Fruit fly (Drosophila melanogaster) whole organism, embryonic: ENCODE measurements around the gene CCAP.

Source experiments
- Atf-2 ChIP-seq: fragments of 200-800 bp; sonication (Bioruptor generic); optimal IDR thresholded peaks from 2 replicates; lab custom pipeline; 2016; ENCODE audit warnings: missing biosample characterization, missing genetic modification characterization
- Atf3 ChIP-seq: fragments of 200-800 bp; sonication (Bioruptor generic); optimal IDR thresholded peaks from 3 replicates; lab custom pipeline; 2016; ENCODE audit warnings: missing biosample characterization, missing genetic modification characterization
- CG1024 ChIP-seq: fragments of 200-800 bp; sonication (Bioruptor generic); IDR thresholded peaks from 2 replicates; pipeline ENCODE4 v1.3.6; 2022; ENCODE audit warnings: missing biosample characterization, missing genetic modification characterization
- CG12659 ChIP-seq: fragments of 200-800 bp; sonication (Bioruptor generic); optimal IDR thresholded peaks from 3 replicates; lab custom pipeline; 2017; ENCODE audit warnings: mild to moderate bottlenecking, missing biosample characterization, missing genetic modification reagents, missing genetic modification characterization
- CG1832 ChIP-seq: fragments of 200-800 bp; sonication (Bioruptor generic); optimal IDR thresholded peaks from 2 replicates; lab custom pipeline; 2017; ENCODE audit warnings: missing biosample characterization, mild to moderate bottlenecking, missing genetic modification characterization, inconsistent platforms
- CG2199 ChIP-seq: fragments of 200-800 bp; sonication (Bioruptor generic); IDR thresholded peaks from 3 replicates; pipeline ENCODE4 v1.3.6; 2022; ENCODE audit warnings: missing biosample characterization, missing genetic modification characterization
- CG34376 ChIP-seq: fragments of 200-800 bp; sonication (Bioruptor generic); optimal IDR thresholded peaks from 2 replicates; lab custom pipeline; 2018; ENCODE audit warnings: missing biosample characterization, mild to moderate bottlenecking, missing genetic modification characterization
- CG9215 ChIP-seq: fragments of 200-800 bp; sonication (Bioruptor generic); IDR thresholded peaks from 2 replicates; pipeline ENCODE4 v1.3.6; 2022; ENCODE audit warnings: missing biosample characterization, missing genetic modification characterization
- CG9797 ChIP-seq: fragments of 200-800 bp; sonication (Bioruptor generic); optimal IDR thresholded peaks from 3 replicates; lab custom pipeline; 2018; ENCODE audit warnings: missing biosample characterization, mild to moderate bottlenecking, missing genetic modification characterization
- D19A ChIP-seq: fragments of 200-800 bp; optimal IDR thresholded peaks from 3 replicates; lab custom pipeline; 2019; ENCODE audit warnings: missing biosample characterization, mild to moderate bottlenecking, missing genetic modification characterization, moderate library complexity
- Doc2 ChIP-seq: fragments of 200-800 bp; sonication (Bioruptor generic); IDR thresholded peaks from 2 replicates; pipeline ENCODE4 v1.3.6; 2022; ENCODE audit warnings: missing biosample characterization, missing genetic modification characterization
- Ets65A ChIP-seq: fragments of 200-800 bp; sonication (Bioruptor generic); peaks from one replicate; lab custom pipeline; 2016; ENCODE audit warnings: missing biosample characterization, missing genetic modification characterization
- HLH54F ChIP-seq: fragments of 200-800 bp; sonication (Bioruptor generic); optimal IDR thresholded peaks from 3 replicates; lab custom pipeline; 2016; ENCODE audit warnings: missing biosample characterization, missing genetic modification characterization
- Hand ChIP-seq: fragments of 200-800 bp; sonication (Bioruptor generic); optimal IDR thresholded peaks from 2 replicates; lab custom pipeline; 2017; ENCODE audit warnings: mild to moderate bottlenecking, missing biosample characterization, missing genetic modification reagents, missing genetic modification characterization
- Hey ChIP-seq: fragments of 200-800 bp; sonication (Bioruptor generic); optimal IDR thresholded peaks from 3 replicates; lab custom pipeline; 2018; ENCODE audit warnings: missing biosample characterization, mild to moderate bottlenecking, missing genetic modification characterization
- Med ChIP-seq: fragments of 200-800 bp; sonication (Bioruptor generic); peaks from one replicate; lab custom pipeline; 2016; ENCODE audit warnings: missing biosample characterization, missing genetic modification characterization, mild to moderate bottlenecking, inconsistent platforms, moderate library complexity
- NC2β ChIP-seq: fragments of 200-800 bp; sonication (Bioruptor generic); optimal IDR thresholded peaks from 2 replicates; lab custom pipeline; 2016; ENCODE audit warnings: missing biosample characterization, missing genetic modification characterization
- Poxn ChIP-seq: fragments of 200-800 bp; sonication (Bioruptor generic); IDR thresholded peaks from 2 replicates; pipeline ENCODE4 v1.3.6; 2022; ENCODE audit warnings: missing biosample characterization, missing genetic modification characterization
- YL-1 ChIP-seq: fragments of 200-800 bp; sonication (Bioruptor generic); optimal IDR thresholded peaks from 3 replicates; lab custom pipeline; 2017; ENCODE audit warnings: missing biosample characterization, mild to moderate bottlenecking, missing genetic modification characterization
- abd-A ChIP-seq: fragments of 200-800 bp; sonication (Bioruptor generic); optimal IDR thresholded peaks from 3 replicates; lab custom pipeline; 2019; ENCODE audit warnings: missing biosample characterization, mild to moderate bottlenecking, missing genetic modification characterization, moderate library complexity
- ato ChIP-seq: fragments of 200-800 bp; sonication (Bioruptor generic); IDR thresholded peaks from 2 replicates; pipeline ENCODE4 v1.3.6; 2022; ENCODE audit warnings: missing biosample characterization, missing genetic modification characterization; ENCODE audit not compliant: partially characterized antibody
- bowl ChIP-seq: fragments of 200-800 bp; sonication (Bioruptor generic); IDR thresholded peaks from 2 replicates; pipeline ENCODE4 v1.3.6; 2022; ENCODE audit warnings: missing biosample characterization, missing genetic modification characterization
- chm ChIP-seq: fragments of 200-800 bp; sonication (Bioruptor generic); IDR thresholded peaks from 2 replicates; pipeline ENCODE4 v1.3.6; 2022; ENCODE audit warnings: missing biosample characterization, missing genetic modification characterization
- croc ChIP-seq: fragments of 200-800 bp; sonication (Bioruptor generic); conservative IDR thresholded peaks from 3 replicates; pipeline ENCODE4 v1.3.6; 2022; ENCODE audit warnings: missing biosample characterization, missing genetic modification characterization
- dm ChIP-seq: fragments of 200-800 bp; sonication (Bioruptor generic); optimal IDR thresholded peaks from 3 replicates; lab custom pipeline; 2016; ENCODE audit warnings: missing biosample characterization, missing genetic modification characterization
- fd102C ChIP-seq: fragments of 200-800 bp; sonication (Bioruptor generic); optimal IDR thresholded peaks from 2 replicates; lab custom pipeline; 2018; ENCODE audit warnings: missing biosample characterization, mild to moderate bottlenecking, missing genetic modification characterization, moderate library complexity
- gsb-n ChIP-seq: fragments of 200-800 bp; sonication (Bioruptor generic); optimal IDR thresholded peaks from 3 replicates; lab custom pipeline; 2018; ENCODE audit warnings: missing biosample characterization, mild to moderate bottlenecking, missing genetic modification characterization
- kni ChIP-seq: fragments of 200-800 bp; sonication (Bioruptor generic); optimal IDR thresholded peaks from 3 replicates; lab custom pipeline; 2017; ENCODE audit warnings: mild to moderate bottlenecking, missing biosample characterization, missing genetic modification reagents, missing genetic modification characterization
- nau ChIP-seq: fragments of 200-800 bp; sonication (Bioruptor generic); optimal IDR thresholded peaks from 3 replicates; lab custom pipeline; 2017; ENCODE audit warnings: missing biosample characterization, mild to moderate bottlenecking, missing genetic modification characterization, missing genetic modification reagents
- nerfin-1 ChIP-seq: fragments of 200-800 bp; sonication (Bioruptor generic); optimal IDR thresholded peaks from 3 replicates; lab custom pipeline; 2019; ENCODE audit warnings: missing biosample characterization, mild to moderate bottlenecking, missing genetic modification characterization, moderate library complexity
- nerfin-2 ChIP-seq: fragments of 200-800 bp; sonication (Bioruptor generic); IDR thresholded peaks from 2 replicates; pipeline ENCODE4 v1.3.6; 2022; ENCODE audit warnings: missing biosample characterization, missing genetic modification characterization; ENCODE audit not compliant: partially characterized antibody
- oc ChIP-seq: fragments of 200-800 bp; sonication (Bioruptor generic); optimal IDR thresholded peaks from 2 replicates; lab custom pipeline; 2018; ENCODE audit warnings: missing biosample characterization, mild to moderate bottlenecking, missing genetic modification characterization, moderate library complexity
- pb ChIP-seq: fragments of 200-800 bp; sonication (Bioruptor generic); optimal IDR thresholded peaks from 3 replicates; lab custom pipeline; 2016; ENCODE audit warnings: missing biosample characterization, missing genetic modification characterization
- pros ChIP-seq: fragments of 200-800 bp; sonication (Bioruptor generic); optimal IDR thresholded peaks from 3 replicates; lab custom pipeline; 2019; ENCODE audit warnings: missing biosample characterization, mild to moderate bottlenecking, missing genetic modification characterization, moderate library complexity
- row ChIP-seq: fragments of 200-800 bp; sonication (Bioruptor generic); IDR thresholded peaks from 3 replicates; pipeline ENCODE4 v1.3.6; 2022; ENCODE audit warnings: missing biosample characterization, missing genetic modification characterization
- sd ChIP-seq: fragments of 200-800 bp; sonication (Bioruptor generic); optimal IDR thresholded peaks from 3 replicates; lab custom pipeline; 2018; ENCODE audit warnings: missing biosample characterization, mild to moderate bottlenecking, missing genetic modification characterization, moderate library complexity
- sens ChIP-seq: fragments of 200-800 bp; sonication (Bioruptor generic); peaks from one replicate; lab custom pipeline; 2016; ENCODE audit warnings: missing biosample characterization, missing genetic modification characterization
- sisA ChIP-seq: fragments of 200-800 bp; sonication (Bioruptor generic); IDR thresholded peaks from 2 replicates; pipeline ENCODE4 v1.3.6; 2022; ENCODE audit warnings: missing biosample characterization, missing genetic modification characterization
- sqz ChIP-seq: fragments of 200-800 bp; sonication (Bioruptor generic); optimal IDR thresholded peaks from 3 replicates; lab custom pipeline; 2018; ENCODE audit warnings: missing biosample characterization, mild to moderate bottlenecking, missing genetic modification characterization
- tap ChIP-seq: fragments of 200-800 bp; optimal IDR thresholded peaks from 3 replicates; lab custom pipeline; 2019; ENCODE audit warnings: missing biosample characterization, mild to moderate bottlenecking, missing genetic modification characterization, moderate library complexity
- tio ChIP-seq: fragments of 200-800 bp; sonication (Bioruptor generic); optimal IDR thresholded peaks from 2 replicates; lab custom pipeline; 2017; ENCODE audit warnings: missing biosample characterization, missing genetic modification characterization, inconsistent platforms
- z ChIP-seq: fragments of 200-800 bp; sonication (Bioruptor generic); IDR thresholded peaks from 3 replicates; pipeline ENCODE4 v1.3.6; 2022; ENCODE audit warnings: missing biosample characterization, missing genetic modification characterization

The CCAP gene

dm6 chr3R:22718937-22719606, 17.2 kb upstream of the CCAP start:
- TF ChIP-seq Ets65A (GFP tag; lab: Kevin White, UChicago), result peak; percentile 35
- peak; percentile 13 for TF ChIP-seq tap (tag; lab: Kevin White, UChicago)
- no peak for TF ChIP-seq dm
- TF ChIP-seq CG9797 (GFP tag; lab: Kevin White, UChicago), result no peak
- TF ChIP-seq pros (GFP tag; lab: Kevin White, UChicago), result peak; percentile 99
- no peak for TF ChIP-seq nerfin-2 (GFP tag; lab: Robert Waterston, UW)
- peak; percentile 94 for TF ChIP-seq D19A
- TF ChIP-seq CG9215 (GFP tag; lab: Robert Waterston, UW), result no peak
- TF ChIP-seq gsb-n (tag; lab: Kevin White, UChicago), result peak; percentile 79
- TF ChIP-seq sens, result peak; percentile 42
- TF ChIP-seq sd, result peak; percentile 73
- no peak for TF ChIP-seq Poxn (GFP tag; lab: Robert Waterston, UW)
- TF ChIP-seq kni (GFP tag; lab: Kevin White, UChicago), result peak; percentile 18
- no peak for TF ChIP-seq CG12659 (GFP tag; lab: Kevin White, UChicago)
- TF ChIP-seq nerfin-1, result peak; percentile 98
- TF ChIP-seq Atf-2, result no peak
- no peak for TF ChIP-seq croc (GFP tag; lab: Robert Waterston, UW)
- TF ChIP-seq Doc2 (GFP tag; lab: Robert Waterston, UW), result no peak
- peak; percentile 41 for TF ChIP-seq row (GFP tag; lab: Robert Waterston, UW)
- 0 out of 3 replicates have a peak, but pooled peaks have one; percentile 39 for TF ChIP-seq CG2199 (GFP tag; lab: Robert Waterston, UW)
- TF ChIP-seq fd102C, result no peak
- no peak for TF ChIP-seq HLH54F (GFP tag; lab: Kevin White, UChicago)
- no peak for TF ChIP-seq bowl (GFP tag; lab: Robert Waterston, UW)
- no peak for TF ChIP-seq sisA (GFP tag; lab: Robert Waterston, UW)
- peak; percentile 77 for TF ChIP-seq Hey (tag; lab: Kevin White, UChicago)
- no peak for TF ChIP-seq ato (GFP tag; lab: Robert Waterston, UW)
- no peak for TF ChIP-seq NC2β (GFP tag; lab: Kevin White, UChicago)
- TF ChIP-seq Hand (GFP tag; lab: Kevin White, UChicago), result no peak
- no peak for TF ChIP-seq YL-1 (GFP tag; lab: Kevin White, UChicago)
- peak; percentile 42 for TF ChIP-seq oc (tag; lab: Kevin White, UChicago)
- no peak for TF ChIP-seq CG1832
- TF ChIP-seq nau (GFP tag; lab: Kevin White, UChicago), result no peak
- TF ChIP-seq Med, result peak; percentile 49
- no peak for TF ChIP-seq pb (GFP tag; lab: Kevin White, UChicago)
- TF ChIP-seq abd-A (tag; lab: Kevin White, UChicago), result peak; percentile 59

dm6 chr3R:22718401-22718800, 16.5 kb upstream of the CCAP start:
- TF ChIP-seq Atf3 (GFP tag; lab: Kevin White, UChicago), result no peak
- no peak for TF ChIP-seq CG1024
- no peak for TF ChIP-seq sqz
- TF ChIP-seq CG34376, result no peak
- TF ChIP-seq z (GFP tag; lab: Robert Waterston, UW), result no peak
- peak; percentile 57 for TF ChIP-seq sens
- TF ChIP-seq chm (GFP tag; lab: Robert Waterston, UW), result no peak
- no peak for TF ChIP-seq tio
- TF ChIP-seq, all 482 proteins: peak for 1
